Worm (Caenorhabditis elegans): ENCODE data around the gene C06G1.1.

- TF ChIP-seq him-1 (tag; optimal IDR thresholded peaks at IDR 0.05) (no peak), W03F9.2 (tag; optimal IDR thresholded peaks at IDR 0.05) (no peak), dao-5 (tag; optimal IDR thresholded peaks at IDR 0.05) (no peak)
These were observed 29.1 kb upstream of the C06G1.1 start for ce11 chrX:16604096-16604495.

All from whole organism, L4/young adult.